Fruit fly (Drosophila melanogaster) whole organism, embryonic: ENCODE measurements around the gene Ndfip.

Source experiments
- ATbp ChIP-seq: fragments of 200-800 bp; sonication (Bioruptor generic); optimal IDR thresholded peaks from 2 replicates; lab custom pipeline; 2017; ENCODE audit warnings: missing biosample characterization, mild to moderate bottlenecking, missing genetic modification characterization, missing genetic modification reagents
- Atf-2 ChIP-seq: fragments of 200-800 bp; sonication (Bioruptor generic); optimal IDR thresholded peaks from 2 replicates; lab custom pipeline; 2016; ENCODE audit warnings: missing biosample characterization, missing genetic modification characterization
- CG10654 ChIP-seq: fragments of 200-800 bp; sonication (Bioruptor generic); optimal IDR thresholded peaks from 2 replicates; lab custom pipeline; 2016; ENCODE audit warnings: missing biosample characterization, missing genetic modification characterization
- CG12155 ChIP-seq: fragments of 200-800 bp; sonication (Bioruptor generic); optimal IDR thresholded peaks from 3 replicates; lab custom pipeline; 2016; ENCODE audit warnings: missing biosample characterization, missing genetic modification characterization
- CG12391 ChIP-seq: fragments of 200-800 bp; sonication (Bioruptor generic); optimal IDR thresholded peaks from 3 replicates; lab custom pipeline; 2018; ENCODE audit warnings: missing biosample characterization, mild to moderate bottlenecking, missing genetic modification characterization, moderate library complexity
- CG12659 ChIP-seq: fragments of 200-800 bp; sonication (Bioruptor generic); optimal IDR thresholded peaks from 3 replicates; lab custom pipeline; 2017; ENCODE audit warnings: mild to moderate bottlenecking, missing biosample characterization, missing genetic modification reagents, missing genetic modification characterization
- CG13123 ChIP-seq: fragments of 200-800 bp; sonication (Bioruptor generic); optimal IDR thresholded peaks from 2 replicates; lab custom pipeline; 2016; ENCODE audit warnings: missing biosample characterization, missing genetic modification characterization
- CG13424 ChIP-seq: fragments of 200-800 bp; sonication (Bioruptor generic); optimal IDR thresholded peaks from 2 replicates; lab custom pipeline; 2019; ENCODE audit warnings: missing biosample characterization, mild to moderate bottlenecking, missing genetic modification characterization, moderate library complexity
- CG14014 ChIP-seq: fragments of 200-800 bp; sonication (Bioruptor generic); IDR thresholded peaks from 2 replicates; pipeline ENCODE4 v1.3.6; 2022; ENCODE audit warnings: missing biosample characterization, missing genetic modification characterization
- CG14965 ChIP-seq: fragments of 200-800 bp; sonication (Bioruptor generic); optimal IDR thresholded peaks from 2 replicates; lab custom pipeline; 2016; ENCODE audit warnings: missing biosample characterization, missing genetic modification characterization, borderline replicate concordance
- CG1529 ChIP-seq: fragments of 200-800 bp; sonication (Bioruptor generic); optimal IDR thresholded peaks from 3 replicates; lab custom pipeline; 2018; ENCODE audit warnings: missing biosample characterization, missing genetic modification characterization
- CG17186 ChIP-seq: fragments of 200-800 bp; sonication (Bioruptor generic); optimal IDR thresholded peaks from 3 replicates; lab custom pipeline; 2017; ENCODE audit warnings: missing biosample characterization, missing genetic modification reagents, missing genetic modification characterization
- CG34376 ChIP-seq: fragments of 200-800 bp; sonication (Bioruptor generic); optimal IDR thresholded peaks from 2 replicates; lab custom pipeline; 2018; ENCODE audit warnings: missing biosample characterization, mild to moderate bottlenecking, missing genetic modification characterization
- CG42726 ChIP-seq: fragments of 200-800 bp; sonication (Bioruptor generic); IDR thresholded peaks from 2 replicates; pipeline ENCODE4 v1.3.6; 2022; ENCODE audit warnings: missing biosample characterization, missing genetic modification characterization; ENCODE audit not compliant: partially characterized antibody
- CG6791 ChIP-seq: fragments of 200-800 bp; sonication (Bioruptor generic); IDR thresholded peaks from 3 replicates; pipeline ENCODE4 v1.3.6; 2022; ENCODE audit warnings: missing biosample characterization, missing genetic modification characterization; ENCODE audit not compliant: partially characterized antibody
- CG8281 ChIP-seq: fragments of 200-800 bp; sonication (Bioruptor generic); optimal IDR thresholded peaks from 2 replicates; lab custom pipeline; 2018; ENCODE audit warnings: missing biosample characterization, mild to moderate bottlenecking, missing genetic modification characterization, moderate library complexity
- CG8290 ChIP-seq, 3 experiments: fragments of 200-800 bp; sonication (Bioruptor generic); optimal IDR thresholded peaks; 2 replicates each; lab custom pipeline; 2016 to 2019; ENCODE audit warnings: missing biosample characterization in 3 of 3, missing genetic modification characterization in 3 of 3, mild to moderate bottlenecking in 2 of 3, moderate library complexity in 1 of 3
- CG9437 ChIP-seq: fragments of 200-800 bp; sonication (Bioruptor generic); optimal IDR thresholded peaks from 2 replicates; lab custom pipeline; 2018; ENCODE audit warnings: missing biosample characterization, mild to moderate bottlenecking, missing genetic modification characterization
- CG9609 ChIP-seq: fragments of 200-800 bp; sonication (Bioruptor generic); optimal IDR thresholded peaks from 3 replicates; lab custom pipeline; 2016; ENCODE audit warnings: missing biosample characterization, missing genetic modification characterization
- CG9817 ChIP-seq: fragments of 200-800 bp; sonication (Bioruptor generic); optimal IDR thresholded peaks from 2 replicates; lab custom pipeline; 2018; ENCODE audit warnings: missing biosample characterization, mild to moderate bottlenecking, missing genetic modification characterization, moderate library complexity
- CTCF ChIP-seq: fragments of 200-800 bp; sonication (Bioruptor generic); optimal IDR thresholded peaks from 2 replicates; lab custom pipeline; 2017; ENCODE audit warnings: missing biosample characterization, mild to moderate bottlenecking, missing genetic modification characterization, moderate library complexity
- Eip74EF ChIP-seq, 2 experiments: fragments of 200-800 bp in 1 of 2; fragments of >200 bp in 1 of 2; sonication (Bioruptor generic) in 1 of 2; optimal IDR thresholded peaks; 2 replicates each; lab custom pipeline; 2017 to 2019; ENCODE audit warnings: missing biosample characterization in 2 of 2, missing genetic modification characterization in 2 of 2, mild to moderate bottlenecking in 1 of 2, moderate library complexity in 1 of 2
- Lim3 ChIP-seq: fragments of 200-800 bp; sonication (Bioruptor generic); IDR thresholded peaks from 2 replicates; pipeline ENCODE4 v1.3.6; 2022; ENCODE audit warnings: missing biosample characterization, missing genetic modification characterization
- Mad ChIP-seq: fragments of 200-800 bp; sonication (Bioruptor generic); optimal IDR thresholded peaks from 2 replicates; lab custom pipeline; 2016; ENCODE audit warnings: missing biosample characterization, missing genetic modification characterization
- Mrtf ChIP-seq: fragments of 200-800 bp; sonication (Bioruptor generic); IDR thresholded peaks from 3 replicates; pipeline ENCODE4 v1.3.6; 2022; ENCODE audit warnings: missing biosample characterization, missing genetic modification characterization
- PHDP ChIP-seq: fragments of 200-800 bp; sonication (Bioruptor generic); optimal IDR thresholded peaks from 3 replicates; lab custom pipeline; 2018; ENCODE audit warnings: missing biosample characterization, mild to moderate bottlenecking, missing genetic modification characterization, moderate library complexity
- Sry-δ ChIP-seq: fragments of 200-800 bp; sonication (Bioruptor generic); optimal IDR thresholded peaks from 2 replicates; lab custom pipeline; 2016; ENCODE audit warnings: missing biosample characterization, missing genetic modification characterization
- Tbp ChIP-seq: fragments of >200 bp; optimal IDR thresholded peaks from 2 replicates; lab custom pipeline; 2018; ENCODE audit warnings: missing biosample characterization, missing genetic modification characterization
- Trl ChIP-seq, 3 experiments: fragments of >200 bp in 2 of 3; fragments of 200-800 bp in 1 of 3; sonication (Bioruptor generic) in 1 of 3; optimal IDR thresholded peaks; 2 replicates in 1 of 3; 3 replicates in 2 of 3; lab custom pipeline; 2016 to 2017; ENCODE audit warnings: missing biosample characterization in 1 of 3, missing genetic modification characterization in 1 of 3
- bbx ChIP-seq: fragments of 200-800 bp; sonication (Bioruptor generic); IDR thresholded peaks from 2 replicates; pipeline ENCODE4 v1.3.6; 2022; ENCODE audit warnings: missing biosample characterization, missing genetic modification characterization; ENCODE audit not compliant: partially characterized antibody
- corto ChIP-seq: fragments of 200-800 bp; sonication (Bioruptor generic); optimal IDR thresholded peaks from 2 replicates; lab custom pipeline; 2016; ENCODE audit warnings: missing biosample characterization, mild to moderate bottlenecking, missing genetic modification characterization, moderate library complexity
- disco-r ChIP-seq: fragments of 200-800 bp; sonication (Bioruptor generic); optimal IDR thresholded peaks from 2 replicates; lab custom pipeline; 2016; ENCODE audit warnings: missing biosample characterization, missing genetic modification characterization
- dysf ChIP-seq: fragments of 200-800 bp; sonication (Bioruptor generic); IDR thresholded peaks from 3 replicates; pipeline ENCODE4 v1.3.6; 2022; ENCODE audit warnings: missing biosample characterization, missing genetic modification characterization
- ems ChIP-seq: fragments of 200-800 bp; sonication (Bioruptor generic); optimal IDR thresholded peaks from 3 replicates; lab custom pipeline; 2016; ENCODE audit warnings: missing biosample characterization, missing genetic modification characterization
- esg ChIP-seq: fragments of 200-800 bp; sonication (Bioruptor generic); conservative IDR thresholded peaks from 2 replicates; pipeline ENCODE4 v1.3.6; 2022; ENCODE audit warnings: missing biosample characterization, missing genetic modification characterization
- fd3F ChIP-seq: fragments of 200-800 bp; sonication (Bioruptor generic); optimal IDR thresholded peaks from 2 replicates; lab custom pipeline; 2018; ENCODE audit warnings: missing biosample characterization, mild to moderate bottlenecking, missing genetic modification characterization, moderate library complexity
- grn ChIP-seq: fragments of 200-800 bp; sonication (Bioruptor generic); optimal IDR thresholded peaks from 3 replicates; lab custom pipeline; 2017; ENCODE audit warnings: missing biosample characterization, missing genetic modification characterization
- inv ChIP-seq: fragments of 200-800 bp; sonication (Bioruptor generic); IDR thresholded peaks from 2 replicates; pipeline ENCODE4 v1.3.6; 2022; ENCODE audit warnings: missing biosample characterization, missing genetic modification characterization; ENCODE audit not compliant: partially characterized antibody
- kah ChIP-seq: fragments of 200-800 bp; sonication (Bioruptor generic); optimal IDR thresholded peaks from 2 replicates; lab custom pipeline; 2018; ENCODE audit warnings: missing biosample characterization, mild to moderate bottlenecking, missing genetic modification characterization
- lab ChIP-seq: fragments of 200-800 bp; sonication (Bioruptor generic); optimal IDR thresholded peaks from 3 replicates; lab custom pipeline; 2017; ENCODE audit warnings: missing biosample characterization, missing genetic modification characterization, mild to moderate bottlenecking, moderate library complexity, missing genetic modification reagents
- mam ChIP-seq: fragments of 200-800 bp; sonication (Bioruptor generic); optimal IDR thresholded peaks from 3 replicates; lab custom pipeline; 2016; ENCODE audit warnings: missing biosample characterization, missing genetic modification characterization
- pb ChIP-seq: fragments of 200-800 bp; sonication (Bioruptor generic); optimal IDR thresholded peaks from 3 replicates; lab custom pipeline; 2016; ENCODE audit warnings: missing biosample characterization, missing genetic modification characterization
- pnt ChIP-seq: fragments of 200-800 bp; sonication (Bioruptor generic); optimal IDR thresholded peaks from 3 replicates; lab custom pipeline; 2016; ENCODE audit warnings: missing biosample characterization, missing genetic modification characterization
- prd ChIP-seq, 3 experiments: fragments of >200 bp in 2 of 3; fragments of 200-800 bp in 1 of 3; sonication (Bioruptor generic) in 1 of 3; optimal IDR thresholded peaks in 2 of 3; IDR thresholded peaks in 1 of 3; 2 replicates in 2 of 3; 3 replicates in 1 of 3; pipeline versions ENCODE4 v1.3.6 to Lab custom; 2017 to 2022; ENCODE audit warnings: missing biosample characterization in 1 of 3, missing genetic modification characterization in 1 of 3
- ranshi ChIP-seq: fragments of 200-800 bp; sonication (Bioruptor generic); IDR thresholded peaks from 2 replicates; pipeline ENCODE4 v1.3.6; 2022; ENCODE audit warnings: missing biosample characterization, missing genetic modification characterization
- ttk ChIP-seq: fragments of 200-800 bp; sonication (Bioruptor generic); IDR thresholded peaks from 2 replicates; pipeline ENCODE4 v2.1.2; 2022; ENCODE audit warnings: missing biosample characterization, missing genetic modification characterization
- usp ChIP-seq: fragments of >200 bp; optimal IDR thresholded peaks from 2 replicates; lab custom pipeline; 2017; ENCODE audit warnings: missing biosample characterization, missing genetic modification characterization

The Ndfip gene

dm6 chr3L:17651717-17652651 lies 2.1 kb downstream of the Ndfip start (continued):
- no peak for TF ChIP-seq CG14965 (GFP tag; lab: Kevin White, UChicago)
- TF ChIP-seq Trl (optimal IDR thresholded peaks at IDR 0.05; lab: Kevin White, UChicago), result no peak
- TF ChIP-seq Trl (GFP tag; optimal IDR thresholded peaks at IDR 0.05; lab: Kevin White, UChicago), result no peak
- no peak for TF ChIP-seq ttk (GFP tag; lab: Robert Waterston, UW)
- TF ChIP-seq CG42726 (GFP tag; lab: Robert Waterston, UW), result no peak
- no peak for TF ChIP-seq CG10654 (GFP tag; lab: Kevin White, UChicago)
- TF ChIP-seq CG12391 (tag; lab: Kevin White, UChicago), result peak; percentile 37
- peak; percentile 9 for TF ChIP-seq Atf-2
- no peak for TF ChIP-seq CG9817
- TF ChIP-seq CG9609 (GFP tag; lab: Kevin White, UChicago), result no peak
- TF ChIP-seq Mrtf (GFP tag; lab: Robert Waterston, UW), result no peak
- no peak for TF ChIP-seq CG17186 (GFP tag; lab: Kevin White, UChicago)
- no peak for TF ChIP-seq Lim3 (GFP tag; lab: Robert Waterston, UW)
- no peak; the same call in 1 of the 2 replicates for TF ChIP-seq esg (GFP tag; lab: Robert Waterston, UW)
- no peak for TF ChIP-seq CG8290 (GFP tag; optimal IDR thresholded peaks at IDR 0.05; lab: Kevin White, UChicago)
- TF ChIP-seq CG8290 (tag; optimal IDR thresholded peaks at IDR 0.05; lab: Kevin White, UChicago), result no peak
- TF ChIP-seq CG34376 (GFP tag; lab: Kevin White, UChicago), result no peak
- TF ChIP-seq Tbp (GFP tag; lab: Kevin White, UChicago), result no peak
- peak; percentile 10 for TF ChIP-seq CG12659 (GFP tag; lab: Kevin White, UChicago)
- peak in 1 of 2 experiments; percentile 33 for TF ChIP-seq Eip74EF (GFP tag; optimal IDR thresholded peaks at IDR 0.05; lab: Kevin White, UChicago)
- TF ChIP-seq CG13123 (GFP tag; lab: Kevin White, UChicago), result no peak
- no peak for TF ChIP-seq pb (GFP tag; lab: Kevin White, UChicago)
- no peak for TF ChIP-seq ranshi
- peak; percentile 22 for TF ChIP-seq ATbp (GFP tag; lab: Kevin White, UChicago)
- no peak for TF ChIP-seq CG14014 (GFP tag; lab: Robert Waterston, UW)
- TF ChIP-seq Sry-δ (GFP tag; lab: Kevin White, UChicago), result no peak
- TF ChIP-seq CTCF (GFP tag; lab: Kevin White, UChicago), result no peak
- peak; percentile 53; the same call in 1 of the 3 replicates for TF ChIP-seq dysf
- peak; percentile 12 for TF ChIP-seq CG1529 (GFP tag; lab: Kevin White, UChicago)
- no peak for TF ChIP-seq CG12155 (GFP tag; lab: Kevin White, UChicago)
- no peak for TF ChIP-seq bbx (GFP tag; lab: Robert Waterston, UW)
- TF ChIP-seq CG9437, result peak; percentile 26
- no peak for TF ChIP-seq prd (optimal IDR thresholded peaks at IDR 0.05; lab: Kevin White, UChicago)
- TF ChIP-seq prd (GFP tag; IDR thresholded peaks at IDR 0.05; lab: Robert Waterston, UW), result peak; percentile 39; the same call in 2 of the 3 replicates
- peak; percentile 78 for TF ChIP-seq lab
- no peak for TF ChIP-seq ems (GFP tag; lab: Kevin White, UChicago)
- no peak for TF ChIP-seq pnt (GFP tag; lab: Kevin White, UChicago)
- no peak for TF ChIP-seq disco-r (GFP tag; lab: Kevin White, UChicago)
- no peak for TF ChIP-seq fd3F (GFP tag; lab: Kevin White, UChicago)
- peak; percentile 33 for TF ChIP-seq PHDP (tag; lab: Kevin White, UChicago)
- TF ChIP-seq CG8281 (tag; lab: Kevin White, UChicago), result no peak
- TF ChIP-seq CG13424 (tag; lab: Kevin White, UChicago), result peak; percentile 19
- no peak for TF ChIP-seq kah (GFP tag; lab: Kevin White, UChicago)
- TF ChIP-seq corto (GFP tag; lab: Kevin White, UChicago), result no peak
- no peak for TF ChIP-seq Mad
- TF ChIP-seq grn (GFP tag; lab: Kevin White, UChicago), result no peak
- TF ChIP-seq CG6791 (GFP tag; lab: Robert Waterston, UW), result no peak
- no peak for TF ChIP-seq mam
- no peak for TF ChIP-seq inv (GFP tag; lab: Robert Waterston, UW)
- TF ChIP-seq usp (GFP tag; lab: Kevin White, UChicago), result no peak
